Fruit fly (Drosophila melanogaster): Measurements from ENCODE around the gene DopEcR.
A peak's percentile ranks its signal among the peaks of the same experiment; 100 is the strongest.

The DopEcR gene

dm6 chr3L:4375675-4376366 lies 4.4 kb downstream of the DopEcR start:
- TF ChIP-seq fkh (GFP tag; optimal IDR thresholded peaks at IDR 0.05) (no peak), svp (GFP tag) (no peak), dsx (GFP tag; optimal IDR thresholded peaks at IDR 0.05; ENCODE audit: poor library complexity, severe bottlenecking) (no peak), CG6163 (GFP tag; IDR thresholded peaks at IDR 0.05) (peak; percentile 16; the same call in 1 of the 3 replicates), CG6792 (GFP tag; optimal IDR thresholded peaks at IDR 0.05) (no peak), CG10669 (GFP tag; optimal IDR thresholded peaks at IDR 0.05) (no peak), Eip75B (GFP tag; optimal IDR thresholded peaks at IDR 0.05) (no peak), CG9139 (GFP tag; optimal IDR thresholded peaks at IDR 0.05) (no peak), CG8319 (GFP tag; optimal IDR thresholded peaks at IDR 0.05) (no peak), Hr4 (GFP tag; optimal IDR thresholded peaks at IDR 0.05) (peak; percentile 13), CG1621 (tag; optimal IDR thresholded peaks at IDR 0.05) (no peak), CG7368 (GFP tag; optimal IDR thresholded peaks at IDR 0.05) (no peak), CG16779 (tag; optimal IDR thresholded peaks at IDR 0.05) (no peak), Eip78C (GFP tag) (peak; percentile 54), esn (GFP tag; optimal IDR thresholded peaks at IDR 0.05) (no peak), CG11762 (GFP tag; optimal IDR thresholded peaks at IDR 0.05; ENCODE audit: insufficient read depth) (no peak), Gug (GFP tag; IDR thresholded peaks at IDR 0.05) (no peak), CG11294 (GFP tag; IDR thresholded peaks at IDR 0.05) (0 out of 2 replicates have a peak, but pooled peaks have one; percentile 7), Smox (GFP tag; optimal IDR thresholded peaks at IDR 0.05) (no peak), Ets96B (tag; optimal IDR thresholded peaks at IDR 0.05) (no peak), Sox15 (GFP tag; optimal IDR thresholded peaks at IDR 0.05) (no peak), CG32006 (GFP tag; optimal IDR thresholded peaks at IDR 0.05) (no peak), Met (GFP tag; optimal IDR thresholded peaks at IDR 0.05) (no peak), Ets21C (GFP tag; optimal IDR thresholded peaks at IDR 0.05) (no peak), CG6854 (GFP tag; optimal IDR thresholded peaks at IDR 0.05) (no peak), Sox14 (GFP tag; optimal IDR thresholded peaks at IDR 0.05) (no peak), CG3032 (tag; optimal IDR thresholded peaks at IDR 0.05) (no peak), Hr38 (GFP tag; optimal IDR thresholded peaks at IDR 0.05) (no peak), CG3919 (GFP tag; optimal IDR thresholded peaks at IDR 0.05) (no peak), topi (GFP tag; optimal IDR thresholded peaks at IDR 0.05) (no peak), spab (GFP tag; optimal IDR thresholded peaks at IDR 0.05) (no peak), CG15336 (GFP tag; IDR thresholded peaks at IDR 0.05) (0 out of 2 replicates have a peak, but pooled peaks have one; percentile 14)

- TF ChIP-seq Hr4 (GFP tag; optimal IDR thresholded peaks at IDR 0.05) (no peak), cyc (GFP tag; optimal IDR thresholded peaks at IDR 0.05) (no peak), Sox102F (GFP tag; optimal IDR thresholded peaks at IDR 0.05) (no peak), CG3919 (GFP tag; optimal IDR thresholded peaks at IDR 0.05) (no peak), CG8119 (GFP tag; IDR thresholded peaks at IDR 0.05) (no peak), Hr39 (GFP tag; optimal IDR thresholded peaks at IDR 0.05) (no peak), acj6 (GFP tag; optimal IDR thresholded peaks at IDR 0.05) (no peak), spab (GFP tag; optimal IDR thresholded peaks at IDR 0.05) (no peak), vri (GFP tag; optimal IDR thresholded peaks at IDR 0.05) (no peak), OdsH (GFP tag; optimal IDR thresholded peaks at IDR 0.05) (no peak)
Measured at dm6 chr3L:4371978-4372377, 8.2 kb downstream of the DopEcR start.

- TF ChIP-seq fd59A (GFP tag; optimal IDR thresholded peaks at IDR 0.05): no peak
- TF ChIP-seq achi (GFP tag; optimal IDR thresholded peaks at IDR 0.05): peak; percentile 23
- no peak for TF ChIP-seq CG11294 (GFP tag; IDR thresholded peaks at IDR 0.05)
- no peak for TF ChIP-seq eg (GFP tag; IDR thresholded peaks at IDR 0.05)
- TF ChIP-seq Smox (GFP tag; optimal IDR thresholded peaks at IDR 0.05): no peak
- no peak for TF ChIP-seq fd85E (GFP tag; optimal IDR thresholded peaks at IDR 0.05)
- TF ChIP-seq CG11762 (GFP tag; optimal IDR thresholded peaks at IDR 0.05; ENCODE audit: insufficient read depth): no peak
- no peak for TF ChIP-seq CG6854 (GFP tag; optimal IDR thresholded peaks at IDR 0.05)
- TF ChIP-seq Sox102F (GFP tag; optimal IDR thresholded peaks at IDR 0.05): no peak
- TF ChIP-seq net (GFP tag; optimal IDR thresholded peaks at IDR 0.05): no peak
- no peak for TF ChIP-seq Hr39 (GFP tag; optimal IDR thresholded peaks at IDR 0.05)
- no peak for TF ChIP-seq Hr38 (GFP tag; optimal IDR thresholded peaks at IDR 0.05)
- TF ChIP-seq CG7368 (GFP tag; optimal IDR thresholded peaks at IDR 0.05): no peak
- TF ChIP-seq CG8632 (GFP tag; optimal IDR thresholded peaks at IDR 0.05): no peak
- no peak for TF ChIP-seq Blimp-1 (GFP tag; optimal IDR thresholded peaks at IDR 0.05)
- no peak for TF ChIP-seq svp (GFP tag)
- TF ChIP-seq Sox15 (GFP tag; optimal IDR thresholded peaks at IDR 0.05): no peak
- peak; percentile 78 for TF ChIP-seq fkh (GFP tag; optimal IDR thresholded peaks at IDR 0.05)
- TF ChIP-seq CG34406 (GFP tag; optimal IDR thresholded peaks at IDR 0.05): no peak
- no peak for TF ChIP-seq CG6163 (GFP tag; IDR thresholded peaks at IDR 0.05)
- no peak for TF ChIP-seq CG6276 (GFP tag; optimal IDR thresholded peaks at IDR 0.05)
- no peak for TF ChIP-seq Met (GFP tag; optimal IDR thresholded peaks at IDR 0.05)
- TF ChIP-seq CG6792 (GFP tag; optimal IDR thresholded peaks at IDR 0.05): no peak
Measured at dm6 chr3L:4367339-4367738, 12.8 kb downstream of the DopEcR start, which contains the start of gene CG11342. Gene CG11342 (minus strand): TSS chr3L:4367458.

All from whole organism, prepupa.